Worm (Caenorhabditis elegans) whole organism, late embryonic: ENCODE results near the gene T04C12.9.

Source experiments
- ama-1 ChIP-seq: fragments of 150-350 bp; optimal IDR thresholded peaks from 2 replicates; lab custom pipeline; 2014
- ceh-19 ChIP-seq: fragments of 200-800 bp; sonication (Bioruptor generic); optimal IDR thresholded peaks from 2 replicates; lab custom pipeline; 2018; ENCODE audit warnings: mild to moderate bottlenecking, missing genetic modification characterization, missing compliant biosample characterization
- eyg-1 ChIP-seq: sonication (generic microtip); optimal IDR thresholded peaks from 2 replicates; lab custom pipeline; 2016; ENCODE audit warnings: missing genotype, missing genetic modification characterization, missing compliant biosample characterization
- lin-11 ChIP-seq: fragments of 200-800 bp; sonication (Bioruptor generic); optimal IDR thresholded peaks from 2 replicates; lab custom pipeline; 2018; ENCODE audit warnings: mild to moderate bottlenecking, missing genetic modification characterization, missing compliant biosample characterization
- nhr-11 ChIP-seq: fragments of 150-350 bp; optimal IDR thresholded peaks from 2 replicates; lab custom pipeline; 2014; ENCODE audit warnings: missing biosample characterization, missing genetic modification characterization
- nhr-232 ChIP-seq: sonication (generic microtip); optimal IDR thresholded peaks from 2 replicates; lab custom pipeline; 2016; ENCODE audit warnings: missing genetic modification characterization, missing compliant biosample characterization
- pha-4 ChIP-seq: fragments of 150-350 bp; optimal IDR thresholded peaks from 2 replicates; lab custom pipeline; 2018; ENCODE audit warnings: missing biosample characterization, missing genetic modification reagents, missing genetic modification characterization
- syd-9 ChIP-seq: sonication (generic microtip); optimal IDR thresholded peaks from 2 replicates; lab custom pipeline; 2016; ENCODE audit warnings: mild to moderate bottlenecking, missing genetic modification characterization, moderate library complexity, missing compliant biosample characterization

ce11 chrV:11065513-11065912 is 2.5 kb upstream of the T04C12.9 start, which contains the start of gene nlp-80:
- TF ChIP-seq nhr-232 (no peak), nhr-11 (tag; lab: Kevin White, UChicago) (no peak), eyg-1 (tag; lab: Kevin White, UChicago) (no peak), syd-9 (tag; lab: Kevin White, UChicago) (no peak), ceh-19 (no peak), lin-11 (tag; lab: Kevin White, UChicago) (no peak), pha-4 (tag; lab: Kevin White, UChicago) (no peak), ama-1 (lab: Kevin White, UChicago) (no peak)
